Fruit fly (Drosophila melanogaster): ENCODE data around the gene Zw10.

Gene Zw10

dm6 chrX:2608470-2609157, 4.6 kb downstream of the Zw10 start, which contains the start of gene Smyd3 (continued):
- TF ChIP-seq CG12391 (tag; optimal IDR thresholded peaks at IDR 0.05) (peak; percentile 77), CG7745 (tag; optimal IDR thresholded peaks at IDR 0.05) (no peak), CG18599 (GFP tag; optimal IDR thresholded peaks at IDR 0.05) (peak; percentile 84), C15 (GFP tag; IDR thresholded peaks at IDR 0.05) (peak; percentile 64; the same call in 1 of the 3 replicates), CG10462 (GFP tag; optimal IDR thresholded peaks at IDR 0.05) (peak; percentile 59), Mrtf (GFP tag; IDR thresholded peaks at IDR 0.05) (peak; percentile 72; the same call in 2 of the 3 replicates), lab (GFP tag; optimal IDR thresholded peaks at IDR 0.05) (no peak), ash1 (GFP tag; optimal IDR thresholded peaks at IDR 0.05) (no peak), CG12942 (GFP tag; optimal IDR thresholded peaks at IDR 0.05) (peak; percentile 72), sisA (GFP tag; IDR thresholded peaks at IDR 0.05) (peak; percentile 81), CG3995 (GFP tag; optimal IDR thresholded peaks at IDR 0.05) (peak; percentile 29), Chrac-16 (GFP tag; optimal IDR thresholded peaks at IDR 0.05) (peak; percentile 80), bbx (GFP tag; IDR thresholded peaks at IDR 0.05; ENCODE audit: partially characterized antibody) (no peak), CG7357 (GFP tag; IDR thresholded peaks at IDR 0.05) (peak; percentile 56; the same call in 1 of the 3 replicates), Dref (GFP tag; IDR thresholded peaks at IDR 0.05) (0 out of 2 replicates have a peak, but pooled peaks have one; percentile 26), pan (optimal IDR thresholded peaks at IDR 0.05) (no peak), pan (GFP tag; optimal IDR thresholded peaks at IDR 0.05 in 1 of 2, IDR thresholded peaks at IDR 0.05 in 1 of 2) (peak in 1 of 2 experiments; percentile 89), eyg (GFP tag; optimal IDR thresholded peaks at IDR 0.05) (peak; percentile 62), h (optimal IDR thresholded peaks at IDR 0.05) (no peak), jigr1 (GFP tag; IDR thresholded peaks at IDR 0.05) (no peak), CG31441 (GFP tag; IDR thresholded peaks at IDR 0.05) (no peak; the same call in 1 of the 2 replicates), Dbx (GFP tag; IDR thresholded peaks at IDR 0.05) (peak; percentile 81; the same call in 2 of the 3 replicates), E2f2 (GFP tag; IDR thresholded peaks at IDR 0.05) (peak; percentile 67), Bgb (GFP tag; IDR thresholded peaks at IDR 0.05; ENCODE audit: partially characterized antibody) (peak; percentile 13; the same call in 1 of the 2 replicates), Tbp (GFP tag; optimal IDR thresholded peaks at IDR 0.05) (no peak), Dip2 (GFP tag; IDR thresholded peaks at IDR 0.05) (no peak), CG3726 (GFP tag; IDR thresholded peaks at IDR 0.05) (0 out of 3 replicates have a peak, but pooled peaks have one; percentile 26), br (optimal IDR thresholded peaks at IDR 0.05) (no peak), Six4 (GFP tag; optimal IDR thresholded peaks at IDR 0.05) (peak; percentile 42), CG8359 (GFP tag; optimal IDR thresholded peaks at IDR 0.05; ENCODE audit: borderline replicate concordance) (no peak), otp (GFP tag; IDR thresholded peaks at IDR 0.05) (peak; percentile 84), CG8478 (optimal IDR thresholded peaks at IDR 0.05) (no peak), nerfin-2 (GFP tag; IDR thresholded peaks at IDR 0.05; ENCODE audit: partially characterized antibody) (no peak), CG7963 (GFP tag; IDR thresholded peaks at IDR 0.05; ENCODE audit: partially characterized antibody) (no peak), org-1 (GFP tag; optimal IDR thresholded peaks at IDR 0.05) (peak; percentile 48), fd64A (GFP tag; optimal IDR thresholded peaks at IDR 0.05) (no peak), Antp (GFP tag; optimal IDR thresholded peaks at IDR 0.05) (peak; percentile 79), Lpt (GFP tag; optimal IDR thresholded peaks at IDR 0.05) (no peak), vfl (GFP tag; optimal IDR thresholded peaks at IDR 0.05) (peak; percentile 83), Vsx1 (GFP tag; optimal IDR thresholded peaks at IDR 0.05) (no peak), CG14014 (GFP tag; IDR thresholded peaks at IDR 0.05) (peak; percentile 85), Fer3 (tag; optimal IDR thresholded peaks at IDR 0.05) (peak; percentile 77), Ptx1 (GFP tag; IDR thresholded peaks at IDR 0.05) (peak; percentile 89), chm (GFP tag; IDR thresholded peaks at IDR 0.05) (peak; percentile 76), lbe (GFP tag; optimal IDR thresholded peaks at IDR 0.05) (peak; percentile 80), Hmx (GFP tag; optimal IDR thresholded peaks at IDR 0.05) (no peak), CG17328 (GFP tag; IDR thresholded peaks at IDR 0.05) (peak; percentile 80), Sry-β (GFP tag; optimal IDR thresholded peaks at IDR 0.05) (no peak), zfh1 (GFP tag; IDR thresholded peaks at IDR 0.05) (peak; percentile 87), H2.0 (GFP tag; IDR thresholded peaks at IDR 0.05) (peak; percentile 78), CG2129 (GFP tag; IDR thresholded peaks at IDR 0.05; ENCODE audit: partially characterized antibody) (no peak)
